Fruit fly (Drosophila melanogaster) Kc167 (cell line): ENCODE results near the gene Rbfox1.

Experiments used
- Myc ChIP-seq: fragments of >200 bp; optimal IDR thresholded peaks from 2 replicates; lab custom pipeline; 2017; ENCODE audit warnings: missing external identifiers
- h ChIP-seq: fragments of >200 bp; optimal IDR thresholded peaks from 3 replicates; lab custom pipeline; 2018; ENCODE audit warnings: missing external identifiers
- insv ChIP-seq: fragments of >200 bp; optimal IDR thresholded peaks from 3 replicates; lab custom pipeline; 2018; ENCODE audit warnings: missing external identifiers
- psq ChIP-seq: fragments of >200 bp; optimal IDR thresholded peaks from 2 replicates; lab custom pipeline; 2017; ENCODE audit warnings: missing external identifiers

dm6 chr3L:10550846-10551466 is 69.7 kb downstream of the Rbfox1 start:
- no peak for TF ChIP-seq h (lab: Kevin White, UChicago)
- no peak for TF ChIP-seq psq (lab: Kevin White, UChicago)
- TF ChIP-seq Myc (lab: Kevin White, UChicago): no peak
- TF ChIP-seq insv (lab: Kevin White, UChicago): no peak
